Fruit fly (Drosophila melanogaster): ENCODE results near the gene CG5321.

CG5321 gene

DNA sequence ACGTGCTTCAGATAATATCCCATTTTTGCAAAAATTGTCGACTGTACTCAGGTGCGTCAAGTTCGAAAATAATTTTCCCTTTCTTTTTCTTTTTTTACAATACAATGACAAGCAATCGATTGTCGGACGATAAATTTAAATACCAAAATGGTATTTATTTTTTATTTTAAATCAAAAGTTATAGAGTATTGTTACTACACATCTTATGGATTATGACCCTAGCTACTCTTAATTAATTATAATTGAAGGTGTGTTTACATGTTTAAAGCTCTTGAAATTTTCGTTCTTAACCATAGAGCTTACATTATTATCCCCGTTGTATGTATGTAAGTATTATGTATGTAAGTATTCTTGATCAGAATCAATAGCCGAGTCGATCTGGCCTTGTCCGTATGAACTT is 39.5 kb downstream of the CG5321 start, which contains the start of gene hog:
hog (minus strand) TSS at position 101 of the 400 bp plus-strand sequence.
- peak; percentile 49 for TF ChIP-seq Dfd (GFP tag; optimal IDR thresholded peaks at IDR 0.05)
- TF ChIP-seq dsf (GFP tag; optimal IDR thresholded peaks at IDR 0.05; ENCODE audit: borderline replicate concordance), result no peak

- TF ChIP-seq Hnf4 (GFP tag; optimal IDR thresholded peaks at IDR 0.05) (peak; percentile 4), Dfd (GFP tag; optimal IDR thresholded peaks at IDR 0.05) (no peak), CG9705 (GFP tag; optimal IDR thresholded peaks at IDR 0.05) (no peak), h (GFP tag; optimal IDR thresholded peaks at IDR 0.05) (peak; percentile 13), Hr78 (GFP tag; optimal IDR thresholded peaks at IDR 0.05) (no peak), br (GFP tag; optimal IDR thresholded peaks at IDR 0.05) (no peak), Hr83 (GFP tag; optimal IDR thresholded peaks at IDR 0.05; ENCODE audit: poor library complexity, severe bottlenecking) (no peak), GATAd (GFP tag; optimal IDR thresholded peaks at IDR 0.05) (no peak), tai (GFP tag; optimal IDR thresholded peaks at IDR 0.05) (no peak), CG32264 (GFP tag; optimal IDR thresholded peaks at IDR 0.05) (no peak), brk (GFP tag; optimal IDR thresholded peaks at IDR 0.05) (no peak), rgr (GFP tag; optimal IDR thresholded peaks at IDR 0.05) (no peak), dmrt93B (GFP tag; optimal IDR thresholded peaks at IDR 0.05) (no peak), usp (GFP tag; optimal IDR thresholded peaks at IDR 0.05) (no peak), CrebA (GFP tag; optimal IDR thresholded peaks at IDR 0.05; ENCODE audit: borderline replicate concordance) (no peak), N (GFP tag; optimal IDR thresholded peaks at IDR 0.05) (no peak), jim (GFP tag; optimal IDR thresholded peaks at IDR 0.05) (no peak), sage (GFP tag; optimal IDR thresholded peaks at IDR 0.05) (no peak), lola (GFP tag; optimal IDR thresholded peaks at IDR 0.05) (no peak), HLH106 (tag; optimal IDR thresholded peaks at IDR 0.05) (no peak), Sp1 (GFP tag; optimal IDR thresholded peaks at IDR 0.05) (no peak), foxo (GFP tag; optimal IDR thresholded peaks at IDR 0.05) (peak in 1 of 2 experiments; percentile 5), dl (GFP tag; optimal IDR thresholded peaks at IDR 0.05; ENCODE audit: insufficient read depth in 1 of 2, partially characterized antibody in 2 of 2) (no peak), OdsH (GFP tag; optimal IDR thresholded peaks at IDR 0.05) (no peak), dsf (GFP tag; optimal IDR thresholded peaks at IDR 0.05; ENCODE audit: borderline replicate concordance) (no peak)
These were observed 45.7 kb downstream of the CG5321 start for dm6 chrX:14725084-14725483.

- no peak for TF ChIP-seq dl (GFP tag; optimal IDR thresholded peaks at IDR 0.05; ENCODE audit: insufficient read depth in 1 of 2, partially characterized antibody in 2 of 2)
- no peak for TF ChIP-seq Hnf4 (GFP tag; optimal IDR thresholded peaks at IDR 0.05)
- no peak for TF ChIP-seq woc (GFP tag; optimal IDR thresholded peaks at IDR 0.05)
These were observed 48.2 kb downstream of the CG5321 start for dm6 chrX:14727580-14727979.
